Worm (Caenorhabditis elegans) whole organism, L2 larva: ENCODE measurements around the gene ceh-28.

Experiments
- ama-1 ChIP-seq: fragments of 150-350 bp; optimal IDR thresholded peaks from 2 replicates; lab custom pipeline; 2018; ENCODE audit warnings: inconsistent platforms
- gmeb-1 ChIP-seq: fragments of 150-350 bp; optimal IDR thresholded peaks from 2 replicates; lab custom pipeline; 2014; ENCODE audit warnings: missing biosample characterization, missing genetic modification characterization
- mdl-1 ChIP-seq, 2 experiments: fragments of 150-350 bp in 1 of 2; sonication (generic microtip) in 1 of 2; optimal IDR thresholded peaks; 2 replicates each; lab custom pipeline; 2017; ENCODE audit warnings: missing biosample characterization in 2 of 2, missing genetic modification characterization in 2 of 2
- nhr-11 ChIP-seq: fragments of 150-350 bp; optimal IDR thresholded peaks from 2 replicates; lab custom pipeline; 2014; ENCODE audit warnings: missing biosample characterization, missing genetic modification characterization
- nhr-25 ChIP-seq: fragments of 150-350 bp; sonication (generic microtip); optimal IDR thresholded peaks from 3 replicates; lab custom pipeline; 2014; ENCODE audit warnings: missing biosample characterization, missing genetic modification characterization
- ztf-4 ChIP-seq: fragments of 150-350 bp; optimal IDR thresholded peaks from 2 replicates; lab custom pipeline; 2014; ENCODE audit warnings: missing biosample characterization, missing genetic modification characterization

DNA sequence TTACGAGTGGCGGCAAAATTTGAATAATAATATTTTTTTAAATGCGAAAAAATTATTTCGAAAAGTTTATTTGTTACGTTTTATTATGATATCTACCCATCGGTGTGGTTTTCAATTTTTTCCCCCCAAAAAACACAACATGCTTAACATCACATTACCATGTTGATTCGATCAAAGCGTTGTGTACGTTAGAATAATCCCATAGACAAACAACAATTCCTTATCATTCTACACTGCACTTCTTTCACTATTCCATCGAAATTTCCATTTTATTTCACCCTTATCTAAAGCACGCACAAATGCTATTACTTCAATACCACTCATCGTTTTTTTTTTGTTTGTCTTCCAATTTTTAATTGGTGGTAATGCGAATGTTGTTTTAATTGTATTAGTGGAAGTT is 14.5 kb upstream of the ceh-28 start:
- TF ChIP-seq mdl-1 (tag; optimal IDR thresholded peaks at IDR 0.05; lab: Kevin White, UChicago), result no peak
- no peak for TF ChIP-seq ama-1 (lab: Kevin White, UChicago)
- TF ChIP-seq gmeb-1, result no peak
- no peak for TF ChIP-seq nhr-25 (tag; lab: Kevin White, UChicago)
- no peak for TF ChIP-seq ztf-4 (tag; lab: Kevin White, UChicago)
- TF ChIP-seq nhr-11 (tag; lab: Kevin White, UChicago), result no peak
